Fruit fly (Drosophila melanogaster) whole organism, embryonic: ENCODE measurements around the gene Cdc27.
A peak's percentile ranks its signal among the peaks of the same experiment; 100 is the strongest.

Source experiments
- Awh ChIP-seq: fragments of 200-800 bp; sonication (Bioruptor generic); IDR thresholded peaks from 2 replicates; pipeline ENCODE4, ENCODE4 v1.3.6; 2022; ENCODE audit warnings: missing biosample characterization, missing genetic modification characterization
- B-H2 ChIP-seq: fragments of 200-800 bp; sonication (Bioruptor generic); optimal IDR thresholded peaks from 2 replicates; lab custom pipeline; 2018; ENCODE audit warnings: missing biosample characterization, mild to moderate bottlenecking, missing genetic modification characterization
- CG10321 ChIP-seq: fragments of 200-800 bp; sonication (Bioruptor generic); IDR thresholded peaks from 2 replicates; pipeline ENCODE4 v1.3.6; 2022; ENCODE audit warnings: missing biosample characterization, missing genetic modification characterization
- CG10654 ChIP-seq: fragments of 200-800 bp; sonication (Bioruptor generic); optimal IDR thresholded peaks from 2 replicates; lab custom pipeline; 2016; ENCODE audit warnings: missing biosample characterization, missing genetic modification characterization
- CG12155 ChIP-seq: fragments of 200-800 bp; sonication (Bioruptor generic); optimal IDR thresholded peaks from 3 replicates; lab custom pipeline; 2016; ENCODE audit warnings: missing biosample characterization, missing genetic modification characterization
- CG12659 ChIP-seq: fragments of 200-800 bp; sonication (Bioruptor generic); optimal IDR thresholded peaks from 3 replicates; lab custom pipeline; 2017; ENCODE audit warnings: mild to moderate bottlenecking, missing biosample characterization, missing genetic modification reagents, missing genetic modification characterization
- CG13123 ChIP-seq: fragments of 200-800 bp; sonication (Bioruptor generic); optimal IDR thresholded peaks from 2 replicates; lab custom pipeline; 2016; ENCODE audit warnings: missing biosample characterization, missing genetic modification characterization
- CG15073 ChIP-seq: fragments of 200-800 bp; sonication (Bioruptor generic); optimal IDR thresholded peaks from 2 replicates; lab custom pipeline; 2016; ENCODE audit warnings: missing biosample characterization, missing genetic modification characterization
- CG15514 ChIP-seq: fragments of 200-800 bp; sonication (Bioruptor generic); optimal IDR thresholded peaks from 3 replicates; lab custom pipeline; 2017; ENCODE audit warnings: missing biosample characterization, missing genetic modification characterization, mild to moderate bottlenecking, moderate library complexity, missing genetic modification reagents
- CG1603 ChIP-seq: fragments of 200-800 bp; sonication (Bioruptor generic); optimal IDR thresholded peaks from 2 replicates; lab custom pipeline; 2019; ENCODE audit warnings: missing biosample characterization, mild to moderate bottlenecking, missing genetic modification characterization, moderate library complexity
- CG17186 ChIP-seq: fragments of 200-800 bp; sonication (Bioruptor generic); optimal IDR thresholded peaks from 3 replicates; lab custom pipeline; 2017; ENCODE audit warnings: missing biosample characterization, missing genetic modification reagents, missing genetic modification characterization
- CG1792 ChIP-seq: fragments of 200-800 bp; sonication (Bioruptor generic); optimal IDR thresholded peaks from 2 replicates; lab custom pipeline; 2016; ENCODE audit warnings: missing biosample characterization, missing genetic modification characterization
- CG3065 ChIP-seq: fragments of 200-800 bp; sonication (Bioruptor generic); optimal IDR thresholded peaks from 2 replicates; lab custom pipeline; 2016; ENCODE audit warnings: missing biosample characterization, missing genetic modification characterization
- CG34224 ChIP-seq: fragments of 200-800 bp; sonication (Bioruptor generic); IDR thresholded peaks from 3 replicates; pipeline ENCODE4 v1.3.6; 2022; ENCODE audit warnings: missing biosample characterization, missing genetic modification characterization; ENCODE audit not compliant: partially characterized antibody
- CG4328 ChIP-seq: fragments of 200-800 bp; sonication (Bioruptor generic); optimal IDR thresholded peaks from 3 replicates; lab custom pipeline; 2017; ENCODE audit warnings: missing biosample characterization, missing genetic modification reagents, missing genetic modification characterization
- CG5180 ChIP-seq: fragments of 200-800 bp; sonication (Bioruptor generic); optimal IDR thresholded peaks from 3 replicates; lab custom pipeline; 2017; ENCODE audit warnings: missing biosample characterization, missing genetic modification characterization, mild to moderate bottlenecking, moderate library complexity, missing genetic modification reagents
- CG6689 ChIP-seq: fragments of 200-800 bp; sonication (Bioruptor generic); IDR thresholded peaks from 2 replicates; pipeline ENCODE4 v1.3.6; 2022; ENCODE audit warnings: missing biosample characterization, missing genetic modification characterization
- CG8388 ChIP-seq: fragments of 200-800 bp; sonication (Bioruptor generic); optimal IDR thresholded peaks from 2 replicates; lab custom pipeline; 2019; ENCODE audit warnings: missing biosample characterization, mild to moderate bottlenecking, missing genetic modification characterization, moderate library complexity
- CG8765 ChIP-seq: fragments of 200-800 bp; sonication (Bioruptor generic); IDR thresholded peaks from 2 replicates; pipeline ENCODE4 v1.3.6; 2022; ENCODE audit warnings: missing biosample characterization, missing genetic modification characterization
- CG9215 ChIP-seq: fragments of 200-800 bp; sonication (Bioruptor generic); IDR thresholded peaks from 2 replicates; pipeline ENCODE4 v1.3.6; 2022; ENCODE audit warnings: missing biosample characterization, missing genetic modification characterization
- CG9932 ChIP-seq: fragments of 200-800 bp; sonication (Bioruptor generic); IDR thresholded peaks from 2 replicates; pipeline ENCODE4 v1.3.6; 2022; ENCODE audit warnings: missing biosample characterization, missing genetic modification characterization
- Camta ChIP-seq: fragments of 200-800 bp; sonication (Bioruptor generic); optimal IDR thresholded peaks from 2 replicates; lab custom pipeline; 2016; ENCODE audit warnings: missing biosample characterization, missing genetic modification characterization
- CoRest ChIP-seq: fragments of 200-800 bp; sonication (Bioruptor generic); optimal IDR thresholded peaks from 3 replicates; lab custom pipeline; 2018; ENCODE audit warnings: missing biosample characterization, mild to moderate bottlenecking, missing genetic modification characterization, moderate library complexity
- D ChIP-seq, 2 experiments: fragments of 200-800 bp in 1 of 2; fragments of >200 bp in 1 of 2; sonication (Bioruptor generic) in 1 of 2; optimal IDR thresholded peaks; 2 replicates in 1 of 2; 3 replicates in 1 of 2; lab custom pipeline; 2017; ENCODE audit warnings: mild to moderate bottlenecking in 1 of 2, missing biosample characterization in 1 of 2, missing genetic modification characterization in 1 of 2, missing genetic modification reagents in 1 of 2
- Eip74EF ChIP-seq, 2 experiments: fragments of 200-800 bp in 1 of 2; fragments of >200 bp in 1 of 2; sonication (Bioruptor generic) in 1 of 2; optimal IDR thresholded peaks; 2 replicates each; lab custom pipeline; 2017 to 2019; ENCODE audit warnings: missing biosample characterization in 2 of 2, missing genetic modification characterization in 2 of 2, mild to moderate bottlenecking in 1 of 2, moderate library complexity in 1 of 2
- Ets97D ChIP-seq: fragments of 200-800 bp; sonication (Bioruptor generic); optimal IDR thresholded peaks from 3 replicates; lab custom pipeline; 2016; ENCODE audit warnings: missing biosample characterization, missing genetic modification characterization
- H15 ChIP-seq: fragments of 200-800 bp; sonication (Bioruptor generic); IDR thresholded peaks from 3 replicates; pipeline ENCODE4 v1.3.6; 2022; ENCODE audit warnings: missing biosample characterization, missing genetic modification characterization
- Hey ChIP-seq: fragments of 200-800 bp; sonication (Bioruptor generic); optimal IDR thresholded peaks from 3 replicates; lab custom pipeline; 2018; ENCODE audit warnings: missing biosample characterization, mild to moderate bottlenecking, missing genetic modification characterization
- Lpt ChIP-seq: fragments of >200 bp; optimal IDR thresholded peaks from 2 replicates; lab custom pipeline; 2018; ENCODE audit warnings: missing biosample characterization, missing genetic modification characterization
- Myb ChIP-seq: fragments of 200-800 bp; sonication (Bioruptor generic); optimal IDR thresholded peaks from 2 replicates; lab custom pipeline; 2016; ENCODE audit warnings: missing biosample characterization, missing genetic modification characterization
- Tbp ChIP-seq: fragments of >200 bp; optimal IDR thresholded peaks from 2 replicates; lab custom pipeline; 2018; ENCODE audit warnings: missing biosample characterization, missing genetic modification characterization
- Usf ChIP-seq: fragments of 200-800 bp; sonication (Bioruptor generic); optimal IDR thresholded peaks from 2 replicates; lab custom pipeline; 2017; ENCODE audit warnings: missing genotype, missing biosample characterization, missing genetic modification characterization
- ab ChIP-seq: fragments of 200-800 bp; sonication (Bioruptor generic); optimal IDR thresholded peaks from 2 replicates; lab custom pipeline; 2016; ENCODE audit warnings: missing biosample characterization, missing genetic modification characterization
- ase ChIP-seq: fragments of 200-800 bp; sonication (Bioruptor generic); IDR thresholded peaks from 3 replicates; pipeline ENCODE4 v1.3.6; 2022; ENCODE audit warnings: missing biosample characterization, missing genetic modification characterization
- bsh ChIP-seq, 2 experiments: fragments of 200-800 bp; sonication (Bioruptor generic); optimal IDR thresholded peaks; 2 replicates each; lab custom pipeline; 2017 to 2018; ENCODE audit warnings: mild to moderate bottlenecking in 2 of 2, missing biosample characterization in 2 of 2, missing genetic modification characterization in 2 of 2, moderate library complexity in 1 of 2
- crp ChIP-seq, 2 experiments: fragments of 200-800 bp; sonication (Bioruptor generic); optimal IDR thresholded peaks; 2 replicates in 1 of 2; 3 replicates in 1 of 2; lab custom pipeline; 2017; ENCODE audit warnings: missing biosample characterization in 2 of 2, missing genetic modification characterization in 2 of 2, mild to moderate bottlenecking in 1 of 2, moderate library complexity in 1 of 2
- cwo ChIP-seq: fragments of 200-800 bp; sonication (Bioruptor generic); optimal IDR thresholded peaks from 3 replicates; lab custom pipeline; 2017; ENCODE audit warnings: missing biosample characterization, missing genetic modification characterization, mild to moderate bottlenecking, moderate library complexity, missing genetic modification reagents
- fru ChIP-seq: fragments of >200 bp; optimal IDR thresholded peaks from 2 replicates; lab custom pipeline; 2017
- gro ChIP-seq: fragments of 200-800 bp; sonication (Bioruptor generic); optimal IDR thresholded peaks from 2 replicates; lab custom pipeline; 2016; ENCODE audit warnings: missing biosample characterization, missing genetic modification characterization
- gt ChIP-seq: fragments of 200-800 bp; sonication (Bioruptor generic); IDR thresholded peaks from 2 replicates; pipeline ENCODE4 v1.3.6; 2022; ENCODE audit warnings: missing biosample characterization, missing genetic modification characterization
- insv ChIP-seq, 2 experiments: fragments of 200-800 bp; sonication (Bioruptor generic); optimal IDR thresholded peaks; 3 replicates each; lab custom pipeline; 2016 to 2018; ENCODE audit warnings: missing biosample characterization in 2 of 2, missing genetic modification characterization in 2 of 2
- jumu ChIP-seq: fragments of 200-800 bp; sonication (Bioruptor generic); optimal IDR thresholded peaks from 3 replicates; lab custom pipeline; 2016; ENCODE audit warnings: missing biosample characterization, missing genetic modification characterization
- lbe ChIP-seq: fragments of 200-800 bp; sonication (Bioruptor generic); optimal IDR thresholded peaks from 2 replicates; lab custom pipeline; 2016; ENCODE audit warnings: missing biosample characterization, mild to moderate bottlenecking, missing genetic modification characterization
- lov ChIP-seq, 2 experiments: fragments of 200-800 bp in 1 of 2; fragments of >200 bp in 1 of 2; sonication (Bioruptor generic) in 1 of 2; IDR thresholded peaks in 1 of 2; optimal IDR thresholded peaks in 1 of 2; 2 replicates in 1 of 2; 3 replicates in 1 of 2; pipeline versions ENCODE4 v1.3.6 to Lab custom; 2017 to 2022; ENCODE audit warnings: missing biosample characterization in 1 of 2, missing genetic modification characterization in 1 of 2
- nerfin-2 ChIP-seq: fragments of 200-800 bp; sonication (Bioruptor generic); IDR thresholded peaks from 2 replicates; pipeline ENCODE4 v1.3.6; 2022; ENCODE audit warnings: missing biosample characterization, missing genetic modification characterization; ENCODE audit not compliant: partially characterized antibody
- oc ChIP-seq: fragments of 200-800 bp; sonication (Bioruptor generic); optimal IDR thresholded peaks from 2 replicates; lab custom pipeline; 2018; ENCODE audit warnings: missing biosample characterization, mild to moderate bottlenecking, missing genetic modification characterization, moderate library complexity
- onecut ChIP-seq: fragments of 200-800 bp; sonication (Bioruptor generic); IDR thresholded peaks from 2 replicates; pipeline ENCODE4 v1.3.6; 2022; ENCODE audit warnings: missing biosample characterization, missing genetic modification characterization
- otp ChIP-seq: fragments of 200-800 bp; sonication (Bioruptor generic); IDR thresholded peaks from 3 replicates; pipeline ENCODE4, ENCODE4 v1.3.6; 2022; ENCODE audit warnings: missing biosample characterization, missing genetic modification characterization
- zfh2 ChIP-seq: fragments of 200-800 bp; sonication (Bioruptor generic); optimal IDR thresholded peaks from 2 replicates; lab custom pipeline; 2016; ENCODE audit warnings: missing biosample characterization, missing genetic modification characterization

Gene Cdc27

dm6 chr3L:7250469-7250868 lies 1.3 kb upstream of the Cdc27 start, which contains the start of gene MED4 (continued):
- peak; percentile 75 for TF ChIP-seq Myb (GFP tag; lab: Kevin White, UChicago)
- peak; percentile 82 for TF ChIP-seq jumu (GFP tag; lab: Kevin White, UChicago)
- peak; percentile 18; the same call in 1 of the 3 replicates for TF ChIP-seq CG34224
- no peak for TF ChIP-seq D (optimal IDR thresholded peaks at IDR 0.05; lab: Kevin White, UChicago)
- peak; percentile 1 for TF ChIP-seq D (GFP tag; optimal IDR thresholded peaks at IDR 0.05; lab: Kevin White, UChicago)
- TF ChIP-seq lbe (GFP tag; lab: Kevin White, UChicago): peak; percentile 48
- TF ChIP-seq ase (GFP tag; lab: Robert Waterston, UW): peak; percentile 77
- TF ChIP-seq CG9215: peak; percentile 63
- TF ChIP-seq CG8765 (GFP tag; lab: Robert Waterston, UW): no peak
- peak; percentile 88 for TF ChIP-seq CG1603 (tag; lab: Kevin White, UChicago)
- TF ChIP-seq CG9932 (GFP tag; lab: Robert Waterston, UW): peak; percentile 80
- TF ChIP-seq CG8388 (GFP tag; lab: Kevin White, UChicago): peak; percentile 47
- TF ChIP-seq gt (GFP tag; lab: Robert Waterston, UW): peak; percentile 13; the same call in 1 of the 2 replicates
- peak; percentile 81 for TF ChIP-seq Camta (GFP tag; lab: Kevin White, UChicago)
- peak; percentile 58 for TF ChIP-seq CG1792 (GFP tag; lab: Kevin White, UChicago)
- peak; percentile 89 for TF ChIP-seq gro (GFP tag; lab: Kevin White, UChicago)
- peak; percentile 16 for TF ChIP-seq CG15073
- peak; percentile 52 for TF ChIP-seq onecut (GFP tag; lab: Robert Waterston, UW)
- peak; percentile 71 for TF ChIP-seq CG13123 (GFP tag; lab: Kevin White, UChicago)
- peak; percentile 91 for TF ChIP-seq CG12659 (GFP tag; lab: Kevin White, UChicago)
- no peak for TF ChIP-seq Tbp (GFP tag; lab: Kevin White, UChicago)
- peak; percentile 79 for TF ChIP-seq CoRest (tag; lab: Kevin White, UChicago)
- peak in 1 of 2 experiments; percentile 26 for TF ChIP-seq Eip74EF (GFP tag; optimal IDR thresholded peaks at IDR 0.05; lab: Kevin White, UChicago)
- peak in 1 of 2 experiments; percentile 17 for TF ChIP-seq insv (GFP tag; optimal IDR thresholded peaks at IDR 0.05; lab: Kevin White, UChicago)
- TF ChIP-seq nerfin-2: no peak
- TF ChIP-seq oc (tag; lab: Kevin White, UChicago): peak; percentile 49
- TF ChIP-seq cwo: peak; percentile 33
- TF ChIP-seq CG4328: no peak
- peak; percentile 77 for TF ChIP-seq CG15514
- TF ChIP-seq Awh: peak; percentile 67
- TF ChIP-seq crp (GFP tag; optimal IDR thresholded peaks at IDR 0.05; lab: Kevin White, UChicago): peak in 1 of 2 experiments; percentile 31
- no peak for TF ChIP-seq CG10321 (GFP tag; lab: Robert Waterston, UW)
- peak; percentile 76 for TF ChIP-seq CG17186 (GFP tag; lab: Kevin White, UChicago)
- no peak for TF ChIP-seq CG5180
- no peak for TF ChIP-seq lov (optimal IDR thresholded peaks at IDR 0.05; lab: Kevin White, UChicago)
- no peak for TF ChIP-seq lov (GFP tag; IDR thresholded peaks at IDR 0.05; lab: Robert Waterston, UW)
- peak; percentile 82 for TF ChIP-seq CG12155 (GFP tag; lab: Kevin White, UChicago)
- TF ChIP-seq Hey (tag; lab: Kevin White, UChicago): no peak
- peak; percentile 19 for TF ChIP-seq Usf (GFP tag; lab: Kevin White, UChicago)
- TF ChIP-seq fru (lab: Kevin White, UChicago): no peak
- peak; percentile 86 for TF ChIP-seq zfh2 (GFP tag; lab: Kevin White, UChicago)
- TF ChIP-seq CG6689 (GFP tag; lab: Robert Waterston, UW): 0 out of 2 replicates have a peak, but pooled peaks have one; percentile 53
- TF ChIP-seq B-H2 (GFP tag; lab: Kevin White, UChicago): peak; percentile 45
- peak; percentile 84 for TF ChIP-seq Ets97D (GFP tag; lab: Kevin White, UChicago)
- TF ChIP-seq CG3065 (GFP tag; lab: Kevin White, UChicago): peak; percentile 58
- peak; percentile 66 for TF ChIP-seq ab (GFP tag; lab: Kevin White, UChicago)
- TF ChIP-seq CG10654: peak; percentile 77
- TF ChIP-seq otp (GFP tag; lab: Robert Waterston, UW): peak; percentile 59; the same call in 1 of the 3 replicates
- TF ChIP-seq bsh (GFP tag; optimal IDR thresholded peaks at IDR 0.05; lab: Kevin White, UChicago): peak; percentile 48 to 71
- TF ChIP-seq H15 (GFP tag; lab: Robert Waterston, UW): peak; percentile 66; the same call in 2 of the 3 replicates
- no peak for TF ChIP-seq Lpt
